Worm (Caenorhabditis elegans): Measurements from ENCODE around the gene otub-1.

- TF ChIP-seq ama-1 (optimal IDR thresholded peaks at IDR 0.05) (no peak), sea-1 (GFP tag; conservative IDR thresholded peaks at IDR 0.05) (no peak), hmg-4 (GFP tag; optimal IDR thresholded peaks at IDR 0.05) (no peak), ceh-36 (tag; optimal IDR thresholded peaks at IDR 0.05) (no peak)
Measured at ce11 chrV:15089438-15089837, 23.3 kb downstream of the otub-1 start, which contains the start of the genes C01G10.5 and C01G10.4.

All from whole organism, early embryonic.